Worm (Caenorhabditis elegans) whole organism, mixed stage, embryonic: ENCODE results near the gene W08A12.2.

Experiments
- drap-1 ChIP-seq: fragments of 200-800 bp; sonication (Bioruptor generic); optimal IDR thresholded peaks from 3 replicates; lab custom pipeline; 2018; ENCODE audit warnings: mild to moderate bottlenecking, missing genetic modification characterization, missing compliant biosample characterization
- hlh-1 ChIP-seq: fragments of 150-350 bp; optimal IDR thresholded peaks from 2 replicates; lab custom pipeline; 2014; ENCODE audit warnings: missing biosample characterization, missing genetic modification reagents, missing genetic modification characterization
- mep-1 ChIP-seq: fragments of 150-350 bp; optimal IDR thresholded peaks from 2 replicates; lab custom pipeline; 2017; ENCODE audit warnings: missing biosample characterization, missing genetic modification reagents, missing genetic modification characterization, inconsistent platforms
- snpc-4 ChIP-seq: fragments of 150-350 bp; optimal IDR thresholded peaks from 2 replicates; lab custom pipeline; 2014; ENCODE audit warnings: missing biosample characterization, missing genetic modification characterization

DNA sequence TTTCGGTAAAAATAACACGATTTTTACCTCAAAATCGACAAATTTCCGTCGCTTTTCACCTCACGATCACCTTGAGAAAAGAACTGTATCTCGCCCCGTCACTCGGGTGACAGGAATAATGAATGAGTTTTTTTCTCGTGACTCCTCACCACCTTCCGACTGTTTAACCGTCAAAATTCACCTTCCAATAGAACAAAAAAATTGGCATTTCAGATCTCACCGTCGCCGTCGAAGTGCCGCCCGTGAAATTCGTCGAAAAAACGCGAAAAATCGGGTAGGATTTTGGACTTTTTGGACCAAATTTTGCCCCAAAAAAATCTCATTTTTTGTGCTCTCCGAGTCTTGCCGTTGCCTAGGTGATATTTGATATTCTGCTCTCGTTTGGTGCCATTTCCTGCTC, 1.2 kb upstream of the W08A12.2 start, which contains the start of gene unc-132:
- TF ChIP-seq snpc-4 (tag; lab: Kevin White, UChicago) (no peak), mep-1 (tag; lab: Kevin White, UChicago) (no peak), hlh-1 (tag; lab: Kevin White, UChicago) (no peak), drap-1 (GFP tag; lab: Kevin White, UChicago) (no peak)
